Fruit fly (Drosophila melanogaster) whole organism, pupa: ENCODE data around the gene Uba4.

Experiments used
- CG10348 ChIP-seq: fragments of 200-800 bp; sonication (Bioruptor generic); IDR thresholded peaks from 2 replicates; pipeline ENCODE4 v1.3.6; 2022; ENCODE audit warnings: missing biosample characterization, missing genetic modification characterization
- CG12605 ChIP-seq: fragments of 200-800 bp; sonication (Bioruptor generic); IDR thresholded peaks from 2 replicates; pipeline ENCODE4 v1.3.6; 2022; ENCODE audit warnings: missing biosample characterization, missing genetic modification characterization
- CG13204 ChIP-seq: fragments of 200-800 bp; sonication (Bioruptor generic); optimal IDR thresholded peaks from 2 replicates; lab custom pipeline; 2018; ENCODE audit warnings: missing biosample characterization, mild to moderate bottlenecking, missing genetic modification characterization, moderate library complexity
- CG14655 ChIP-seq: fragments of 200-800 bp; sonication (Bioruptor generic); optimal IDR thresholded peaks from 3 replicates; lab custom pipeline; 2017; ENCODE audit warnings: mild to moderate bottlenecking, missing biosample characterization, missing genetic modification reagents, missing genetic modification characterization
- CG15710 ChIP-seq: fragments of 200-800 bp; sonication (Bioruptor generic); optimal IDR thresholded peaks from 2 replicates; lab custom pipeline; 2018; ENCODE audit warnings: missing biosample characterization, mild to moderate bottlenecking, missing genetic modification characterization, moderate library complexity
- CG17806 ChIP-seq: fragments of 200-800 bp; sonication (Bioruptor generic); optimal IDR thresholded peaks from 2 replicates; lab custom pipeline; 2018; ENCODE audit warnings: missing biosample characterization, mild to moderate bottlenecking, missing genetic modification characterization, moderate library complexity
- CG32121 ChIP-seq: fragments of 200-800 bp; sonication (Bioruptor generic); IDR thresholded peaks from 2 replicates; pipeline ENCODE4 v1.3.6; 2022; ENCODE audit warnings: missing biosample characterization, missing genetic modification characterization
- CG34367 ChIP-seq: fragments of 200-800 bp; sonication (Bioruptor generic); optimal IDR thresholded peaks from 2 replicates; lab custom pipeline; 2018; ENCODE audit warnings: missing biosample characterization, mild to moderate bottlenecking, missing genetic modification characterization
- CG4496 ChIP-seq: fragments of 200-800 bp; sonication (Bioruptor generic); IDR thresholded peaks from 3 replicates; pipeline ENCODE4 v1.3.6; 2022; ENCODE audit warnings: missing biosample characterization, missing genetic modification characterization
- CG8159 ChIP-seq: fragments of 200-800 bp; sonication (Bioruptor generic); optimal IDR thresholded peaks from 3 replicates; lab custom pipeline; 2018; ENCODE audit warnings: missing biosample characterization, mild to moderate bottlenecking, missing genetic modification characterization, moderate library complexity
- CG8301 ChIP-seq: fragments of 200-800 bp; sonication (Bioruptor generic); optimal IDR thresholded peaks from 2 replicates; lab custom pipeline; 2018; ENCODE audit warnings: missing biosample characterization, mild to moderate bottlenecking, missing genetic modification characterization
- CG9948 ChIP-seq: fragments of 200-800 bp; sonication (Bioruptor generic); optimal IDR thresholded peaks from 2 replicates; lab custom pipeline; 2018; ENCODE audit warnings: missing biosample characterization, mild to moderate bottlenecking, missing genetic modification characterization, moderate library complexity
- D1 ChIP-seq: fragments of 200-800 bp; sonication (Bioruptor generic); optimal IDR thresholded peaks from 2 replicates; lab custom pipeline; 2018; ENCODE audit warnings: missing biosample characterization, mild to moderate bottlenecking, missing genetic modification characterization, moderate library complexity
- EcR ChIP-seq: fragments of 200-800 bp; sonication (Bioruptor generic); optimal IDR thresholded peaks from 3 replicates; lab custom pipeline; 2019; ENCODE audit warnings: missing biosample characterization, missing genetic modification characterization, mild to moderate bottlenecking, moderate library complexity, missing genetic modification reagents
- Ets98B ChIP-seq: fragments of 200-800 bp; sonication (Bioruptor generic); IDR thresholded peaks from 2 replicates; pipeline ENCODE4 v1.3.6; 2022; ENCODE audit warnings: missing biosample characterization, missing genetic modification characterization
- Pif1A ChIP-seq: fragments of 200-800 bp; sonication (Bioruptor generic); optimal IDR thresholded peaks from 3 replicates; lab custom pipeline; 2016; ENCODE audit warnings: missing biosample characterization, missing genetic modification characterization
- Pif1B ChIP-seq: fragments of 200-800 bp; sonication (Bioruptor generic); optimal IDR thresholded peaks from 3 replicates; lab custom pipeline; 2016; ENCODE audit warnings: missing biosample characterization, missing genetic modification characterization
- Snoo ChIP-seq: fragments of 200-800 bp; sonication (Bioruptor generic); optimal IDR thresholded peaks from 3 replicates; lab custom pipeline; 2017; ENCODE audit warnings: missing biosample characterization, mild to moderate bottlenecking, missing genetic modification characterization, inconsistent platforms
- fd96Ca ChIP-seq: fragments of 200-800 bp; sonication (Bioruptor generic); IDR thresholded peaks from 3 replicates; pipeline ENCODE4 v1.3.6; 2022; ENCODE audit warnings: missing biosample characterization, missing genetic modification characterization
- gl ChIP-seq: fragments of 200-800 bp; sonication (Bioruptor generic); optimal IDR thresholded peaks from 2 replicates; lab custom pipeline; 2018; ENCODE audit warnings: missing biosample characterization, mild to moderate bottlenecking, missing genetic modification characterization
- rn ChIP-seq: fragments of 200-800 bp; sonication (Bioruptor generic); IDR thresholded peaks from 2 replicates; pipeline ENCODE4 v1.3.6; 2022; ENCODE audit warnings: missing biosample characterization, missing genetic modification characterization

The Uba4 gene

dm6 chr2L:8535394-8536176 lies 18.4 kb downstream of the Uba4 start:
- peak; percentile 83 for TF ChIP-seq CG34367 (tag; lab: Kevin White, UChicago)
- peak; percentile 69 for TF ChIP-seq CG13204 (GFP tag; lab: Kevin White, UChicago)
- peak; percentile 96 for TF ChIP-seq CG8159 (tag; lab: Kevin White, UChicago)
- peak; percentile 54; the same call in 1 of the 2 replicates for TF ChIP-seq rn (GFP tag; lab: Robert Waterston, UW)
- TF ChIP-seq fd96Ca (GFP tag; lab: Robert Waterston, UW), result peak; percentile 64
- peak; percentile 92 for TF ChIP-seq CG17806
- TF ChIP-seq Pif1B (GFP tag; lab: Kevin White, UChicago), result peak; percentile 85
- peak; percentile 76 for TF ChIP-seq Pif1A (GFP tag; lab: Kevin White, UChicago)
- peak; percentile 72 for TF ChIP-seq CG4496 (GFP tag; lab: Robert Waterston, UW)
- peak; percentile 84 for TF ChIP-seq CG8301 (tag; lab: Kevin White, UChicago)
- peak; percentile 93 for TF ChIP-seq CG15710
- peak; percentile 94 for TF ChIP-seq D1
- peak; percentile 97 for TF ChIP-seq CG9948 (tag; lab: Kevin White, UChicago)
- TF ChIP-seq CG32121 (GFP tag; lab: Robert Waterston, UW), result peak; percentile 61
- peak; percentile 50 for TF ChIP-seq gl (tag; lab: Kevin White, UChicago)
- 0 out of 2 replicates have a peak, but pooled peaks have one; percentile 7 for TF ChIP-seq CG10348 (GFP tag; lab: Robert Waterston, UW)
- TF ChIP-seq CG14655 (GFP tag; lab: Kevin White, UChicago), result peak; percentile 96
- peak; percentile 71 for TF ChIP-seq Ets98B
- TF ChIP-seq Snoo (tag; lab: Kevin White, UChicago), result peak; percentile 90
- no peak for TF ChIP-seq EcR (GFP tag; lab: Kevin White, UChicago)
- peak; percentile 41; the same call in 1 of the 2 replicates for TF ChIP-seq CG12605 (GFP tag; lab: Robert Waterston, UW)

- TF ChIP-seq rn (GFP tag; lab: Robert Waterston, UW), result no peak
- no peak for TF ChIP-seq CG17806
- TF ChIP-seq Pif1A (GFP tag; lab: Kevin White, UChicago), result no peak
- no peak for TF ChIP-seq CG14655 (GFP tag; lab: Kevin White, UChicago)
- no peak for TF ChIP-seq gl (tag; lab: Kevin White, UChicago)
- no peak for TF ChIP-seq D1
- TF ChIP-seq CG4496 (GFP tag; lab: Robert Waterston, UW), result no peak
- TF ChIP-seq fd96Ca (GFP tag; lab: Robert Waterston, UW), result no peak
- TF ChIP-seq CG8301 (tag; lab: Kevin White, UChicago), result no peak
- TF ChIP-seq CG34367 (tag; lab: Kevin White, UChicago), result no peak
- TF ChIP-seq CG8159 (tag; lab: Kevin White, UChicago), result no peak
- TF ChIP-seq CG13204 (GFP tag; lab: Kevin White, UChicago), result no peak
- no peak for TF ChIP-seq CG12605 (GFP tag; lab: Robert Waterston, UW)
- no peak for TF ChIP-seq Pif1B (GFP tag; lab: Kevin White, UChicago)
- no peak for TF ChIP-seq CG9948 (tag; lab: Kevin White, UChicago)
- no peak for TF ChIP-seq CG32121 (GFP tag; lab: Robert Waterston, UW)
- TF ChIP-seq EcR (GFP tag; lab: Kevin White, UChicago), result no peak
- TF ChIP-seq CG15710, result no peak
- no peak for TF ChIP-seq Snoo (tag; lab: Kevin White, UChicago)
- TF ChIP-seq Ets98B, result no peak
Measured at dm6 chr2L:8538449-8539050, 21.3 kb downstream of the Uba4 start.

- TF ChIP-seq D1, result peak; percentile 44
- TF ChIP-seq CG10348 (GFP tag; lab: Robert Waterston, UW), result no peak
- TF ChIP-seq CG15710, result peak; percentile 9
- peak; percentile 56; the same call in 1 of the 2 replicates for TF ChIP-seq CG32121 (GFP tag; lab: Robert Waterston, UW)
- TF ChIP-seq Pif1A (GFP tag; lab: Kevin White, UChicago), result peak; percentile 19
- peak; percentile 51 for TF ChIP-seq CG8301 (tag; lab: Kevin White, UChicago)
- TF ChIP-seq fd96Ca (GFP tag; lab: Robert Waterston, UW), result no peak
- peak; percentile 71 for TF ChIP-seq Ets98B
- no peak for TF ChIP-seq CG13204 (GFP tag; lab: Kevin White, UChicago)
- no peak for TF ChIP-seq EcR (GFP tag; lab: Kevin White, UChicago)
- TF ChIP-seq CG8159 (tag; lab: Kevin White, UChicago), result peak; percentile 53
- peak; percentile 26 for TF ChIP-seq CG17806
- peak; percentile 74; the same call in 2 of the 3 replicates for TF ChIP-seq CG4496 (GFP tag; lab: Robert Waterston, UW)
- peak; percentile 49 for TF ChIP-seq CG34367 (tag; lab: Kevin White, UChicago)
- TF ChIP-seq CG12605 (GFP tag; lab: Robert Waterston, UW), result peak; percentile 74
- TF ChIP-seq rn (GFP tag; lab: Robert Waterston, UW), result no peak
- peak; percentile 71 for TF ChIP-seq Snoo (tag; lab: Kevin White, UChicago)
- TF ChIP-seq CG9948 (tag; lab: Kevin White, UChicago), result peak; percentile 39
- peak; percentile 44 for TF ChIP-seq CG14655 (GFP tag; lab: Kevin White, UChicago)
- no peak for TF ChIP-seq gl (tag; lab: Kevin White, UChicago)
- peak; percentile 24 for TF ChIP-seq Pif1B (GFP tag; lab: Kevin White, UChicago)
Measured at dm6 chr2L:8541469-8542233, 24.4 kb downstream of the Uba4 start, which contains the start of gene Sema1a. Sema1a (plus strand) TSS chr2L:8542147.

- TF ChIP-seq D1 (no peak), Pif1B (GFP tag; lab: Kevin White, UChicago) (no peak), EcR (GFP tag; lab: Kevin White, UChicago) (no peak), CG17806 (no peak), CG10348 (GFP tag; lab: Robert Waterston, UW) (no peak), rn (GFP tag; lab: Robert Waterston, UW) (no peak), CG34367 (tag; lab: Kevin White, UChicago) (no peak), CG8301 (tag; lab: Kevin White, UChicago) (no peak), CG32121 (GFP tag; lab: Robert Waterston, UW) (no peak), CG4496 (GFP tag; lab: Robert Waterston, UW) (no peak), CG12605 (GFP tag; lab: Robert Waterston, UW) (no peak), gl (tag; lab: Kevin White, UChicago) (no peak), CG13204 (GFP tag; lab: Kevin White, UChicago) (no peak)
- TF ChIP-seq, all 21 proteins: peak for 0
Measured at dm6 chr2L:8542234-8542572, 25.0 kb downstream of the Uba4 start.
